Worm (Caenorhabditis elegans): Measurements from ENCODE around the gene rbx-1.

The rbx-1 gene

ce11 chrV:9724021-9724671 is 33.8 kb upstream of the rbx-1 start, which contains the start of gene slcr-46.3:
TSS of gene slcr-46.3 (minus strand) at chrV:9724106.
- TF ChIP-seq rec-8 (tag; optimal IDR thresholded peaks at IDR 0.05) (no peak), hmg-1.2 (GFP tag; IDR thresholded peaks at IDR 0.05) (peak; percentile 33; the same call in 1 of the 2 replicates)

ce11 chrV:9716397-9716796 is 26.1 kb upstream of the rbx-1 start, which contains the start of gene str-188:
TSS of gene str-188 (plus strand) at chrV:9716697.
- TF ChIP-seq ceh-27 (GFP tag; optimal IDR thresholded peaks at IDR 0.05) = no peak
- no peak for TF ChIP-seq nhr-90 (tag; optimal IDR thresholded peaks at IDR 0.05)
- TF ChIP-seq D2030.7 (GFP tag; IDR thresholded peaks at IDR 0.05) = no peak
- no peak for TF ChIP-seq tbp1 (GFP tag; optimal IDR thresholded peaks at IDR 0.05)
- no peak for TF ChIP-seq madf-10 (tag; optimal IDR thresholded peaks at IDR 0.05)
- no peak for TF ChIP-seq sea-2 (GFP tag; IDR thresholded peaks at IDR 0.05)

DNA sequence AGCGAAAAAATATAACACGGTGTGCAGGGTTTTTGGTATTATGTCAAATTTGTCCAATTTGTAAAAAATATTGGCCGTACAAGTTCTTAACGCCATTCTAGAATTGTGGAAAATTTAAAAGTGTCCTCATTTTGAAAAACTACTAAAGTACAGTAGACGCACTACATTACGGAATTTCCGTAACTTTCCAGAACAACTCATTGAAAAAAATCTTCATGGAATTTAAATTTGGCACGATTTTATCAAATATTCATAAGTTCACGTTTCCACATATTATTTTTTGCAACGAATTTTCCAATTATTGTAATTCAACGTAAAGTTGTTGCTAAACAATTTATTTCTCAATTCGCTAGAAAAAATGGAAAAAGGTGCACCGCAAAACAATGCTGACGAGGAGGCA is 24.6 kb upstream of the rbx-1 start, which contains the start of gene F40F9.3:
Gene F40F9.3 (plus strand): TSS at position 301 of the 400 bp plus-strand sequence.
- TF ChIP-seq xnd-1 (tag; optimal IDR thresholded peaks at IDR 0.05) (no peak), hsf-1 (GFP tag; IDR thresholded peaks at IDR 0.05) (no peak), madf-8 (GFP tag; conservative IDR thresholded peaks at IDR 0.05) (no peak), snpc-1.3 (tag; optimal IDR thresholded peaks at IDR 0.05; ENCODE audit: insufficient read depth) (no peak), B0019.2 (GFP tag; conservative IDR thresholded peaks at IDR 0.05) (no peak), rpc-1 (optimal IDR thresholded peaks at IDR 0.05) (no peak), rpc-1 (tag; optimal IDR thresholded peaks at IDR 0.05) (no peak), ztf-26 (tag; optimal IDR thresholded peaks at IDR 0.05) (no peak), rcor-1 (GFP tag; IDR thresholded peaks at IDR 0.05) (no peak), ceh-40 (GFP tag; IDR thresholded peaks at IDR 0.05) (no peak), efl-1 (GFP tag; optimal IDR thresholded peaks at IDR 0.05) (no peak), sea-2 (GFP tag; IDR thresholded peaks at IDR 0.05) (no peak), nfyb-1 (GFP tag; IDR thresholded peaks at IDR 0.05) (no peak), hlh-12 (tag; optimal IDR thresholded peaks at IDR 0.05) (no peak), egl-44 (GFP tag; IDR thresholded peaks at IDR 0.05) (no peak), die-1 (tag; optimal IDR thresholded peaks at IDR 0.05) (no peak), attf-3 (GFP tag; conservative IDR thresholded peaks at IDR 0.05) (no peak), mcd-1 (GFP tag; IDR thresholded peaks at IDR 0.05) (no peak), T07F8.4 (tag; optimal IDR thresholded peaks at IDR 0.05) (no peak), hlh-26 (GFP tag; conservative IDR thresholded peaks at IDR 0.05) (no peak), ztf-22 (GFP tag; optimal IDR thresholded peaks at IDR 0.05) (no peak)

ce11 chrV:9713532-9713931 is 23.2 kb upstream of the rbx-1 start, which contains the start of gene F40F9.10:
TSS of gene F40F9.10 (minus strand) at chrV:9713632.
- TF ChIP-seq mel-28 (tag; optimal IDR thresholded peaks at IDR 0.05; ENCODE audit: borderline replicate concordance) = no peak
- no peak for TF ChIP-seq snpc-1.1 (tag; optimal IDR thresholded peaks at IDR 0.05; ENCODE audit: insufficient read depth)
- no peak for TF ChIP-seq unc-130 (GFP tag; optimal IDR thresholded peaks at IDR 0.05)
- no peak for TF ChIP-seq F33H1.4 (GFP tag; IDR thresholded peaks at IDR 0.05)
- TF ChIP-seq snpc-1.3 (tag; optimal IDR thresholded peaks at IDR 0.05; ENCODE audit: insufficient read depth) = no peak
- no peak for TF ChIP-seq Y79H2A.3 (GFP tag; conservative IDR thresholded peaks at IDR 0.05)
- no peak for TF ChIP-seq lsy-27 (tag; optimal IDR thresholded peaks at IDR 0.05; ENCODE audit: borderline replicate concordance, insufficient read depth)
- TF ChIP-seq tbx-9 (tag; optimal IDR thresholded peaks at IDR 0.05; ENCODE audit: borderline replicate concordance) = no peak
- no peak for TF ChIP-seq F39B2.1 (GFP tag; IDR thresholded peaks at IDR 0.05)
- no peak for TF ChIP-seq efl-1 (GFP tag; optimal IDR thresholded peaks at IDR 0.05)
- TF ChIP-seq let-607 (tag; optimal IDR thresholded peaks at IDR 0.05) = no peak
- TF ChIP-seq F10E7.11 (tag; optimal IDR thresholded peaks at IDR 0.05) = no peak
- no peak for TF ChIP-seq pha-4 (tag; optimal IDR thresholded peaks at IDR 0.05)
- TF ChIP-seq tbp1 (GFP tag; optimal IDR thresholded peaks at IDR 0.05) = no peak
- no peak for TF ChIP-seq ztf-28 (GFP tag; IDR thresholded peaks at IDR 0.05)
- no peak for TF ChIP-seq aptf-2 (GFP tag; conservative IDR thresholded peaks at IDR 0.05)
- no peak for TF ChIP-seq Y56A3A.18 (GFP tag; IDR thresholded peaks at IDR 0.05)
- no peak for TF ChIP-seq hlh-12 (tag; optimal IDR thresholded peaks at IDR 0.05)

Data from whole organism, young adult.